Worm (Caenorhabditis elegans) whole organism, L4 larva: ENCODE data around the gene cap-1.

Experiments used
- R02D3.7 ChIP-seq: fragments of 150-350 bp; sonication (generic microtip); optimal IDR thresholded peaks from 3 replicates; lab custom pipeline; 2014; ENCODE audit warnings: missing biosample characterization, missing genetic modification characterization
- ZK337.2 ChIP-seq: fragments of 200-800 bp; sonication (Bioruptor generic); IDR thresholded peaks from 2 replicates; pipeline ENCODE4 v1.3.6; 2022; ENCODE audit warnings: missing genetic modification reagents, missing genetic modification characterization, missing compliant biosample characterization
- ZK546.5 ChIP-seq, 2 experiments: sonication (generic microtip); optimal IDR thresholded peaks; 2 replicates each; lab custom pipeline; 2017; ENCODE audit warnings: missing biosample characterization in 2 of 2, missing genetic modification characterization in 2 of 2
- ceh-82 ChIP-seq: sonication (generic microtip); optimal IDR thresholded peaks from 2 replicates; lab custom pipeline; 2017; ENCODE audit warnings: missing biosample characterization, missing genetic modification characterization
- dmd-6 ChIP-seq: fragments of 200-800 bp; sonication (Bioruptor generic); IDR thresholded peaks from 2 replicates; pipeline ENCODE4 v1.3.6; 2022; ENCODE audit warnings: missing genetic modification reagents, missing genetic modification characterization, missing compliant biosample characterization
- hif-1 ChIP-seq, 2 experiments: sonication (generic microtip); optimal IDR thresholded peaks; 2 replicates each; lab custom pipeline; 2016 to 2017; ENCODE audit warnings: missing compliant biosample characterization in 2 of 2, missing genetic modification characterization in 2 of 2, missing genetic modification reagents in 2 of 2, missing genotype in 2 of 2, mild to moderate bottlenecking in 1 of 2
- hlh-30 ChIP-seq: sonication (generic microtip); optimal IDR thresholded peaks from 2 replicates; lab custom pipeline; 2017; ENCODE audit warnings: antibody characterized with exemption, mild to moderate bottlenecking, missing genetic modification characterization, missing compliant biosample characterization; ENCODE audit not compliant: insufficient read depth
- lin-39 ChIP-seq: fragments of 150-350 bp; optimal IDR thresholded peaks from 2 replicates; lab custom pipeline; 2014; ENCODE audit warnings: missing biosample characterization, missing genetic modification reagents, missing genetic modification characterization
- nhr-76 ChIP-seq: fragments of 150-350 bp; optimal IDR thresholded peaks from 2 replicates; lab custom pipeline; 2014; ENCODE audit warnings: missing biosample characterization, missing genetic modification characterization
- nhr-77 ChIP-seq: fragments of 150-350 bp; optimal IDR thresholded peaks from 2 replicates; lab custom pipeline; 2014; ENCODE audit warnings: missing biosample characterization, missing genetic modification characterization
- unc-130 ChIP-seq: sonication (generic microtip); optimal IDR thresholded peaks from 2 replicates; lab custom pipeline; 2016; ENCODE audit warnings: missing genetic modification reagents, missing genetic modification characterization, missing compliant biosample characterization
- unc-39 ChIP-seq: sonication (generic microtip); optimal IDR thresholded peaks from 2 replicates; lab custom pipeline; 2017; ENCODE audit warnings: missing biosample characterization, missing genetic modification characterization
- ztf-11 ChIP-seq: fragments of 150-350 bp; optimal IDR thresholded peaks from 2 replicates; lab custom pipeline; 2014; ENCODE audit warnings: missing biosample characterization, missing genetic modification characterization

- TF ChIP-seq unc-39 (tag; lab: Kevin White, UChicago) = no peak
- TF ChIP-seq unc-130 = no peak
- no peak for TF ChIP-seq R02D3.7 (tag; lab: Kevin White, UChicago)
- TF ChIP-seq ZK337.2 (GFP tag; lab: Robert Waterston, UW) = no peak
- no peak for TF ChIP-seq nhr-77 (tag; lab: Kevin White, UChicago)
- TF ChIP-seq dmd-6 (GFP tag; lab: Robert Waterston, UW) = no peak
- no peak for TF ChIP-seq hif-1 (tag; optimal IDR thresholded peaks at IDR 0.05; lab: Kevin White, UChicago)
- no peak for TF ChIP-seq lin-39 (tag; lab: Kevin White, UChicago)
- TF ChIP-seq hlh-30 (tag; lab: Kevin White, UChicago) = no peak
- TF ChIP-seq nhr-76 (tag; lab: Kevin White, UChicago) = no peak
- no peak for TF ChIP-seq ztf-11 (tag; lab: Kevin White, UChicago)
- no peak for TF ChIP-seq ZK546.5 (tag; optimal IDR thresholded peaks at IDR 0.05; lab: Kevin White, UChicago)
- TF ChIP-seq ceh-82 (tag; lab: Kevin White, UChicago) = no peak
Observed at ce11 chrIV:7195734-7196133, 34.3 kb downstream of the cap-1 start, which contains the start of gene best-16.
